Worm (Caenorhabditis elegans) whole organism, mixed stage, embryonic: ENCODE results near the gene Y57A10A.27.

Source experiments
- ceh-39 ChIP-seq: fragments of 150-350 bp; optimal IDR thresholded peaks from 2 replicates; lab custom pipeline; 2014; ENCODE audit warnings: missing biosample characterization, missing genetic modification characterization
- ces-1 ChIP-seq: fragments of 150-350 bp; optimal IDR thresholded peaks from 2 replicates; lab custom pipeline; 2014; ENCODE audit warnings: missing biosample characterization, missing genetic modification reagents, missing genetic modification characterization
- elt-1 ChIP-seq: sonication (generic microtip); optimal IDR thresholded peaks from 2 replicates; lab custom pipeline; 2017; ENCODE audit warnings: missing genetic modification characterization, mild to moderate bottlenecking, missing compliant biosample characterization, antibody characterized with exemption, moderate library complexity, borderline replicate concordance; ENCODE audit not compliant: insufficient read depth
- lin-13 ChIP-seq: fragments of 150-350 bp; optimal IDR thresholded peaks from 2 replicates; lab custom pipeline; 2014; ENCODE audit warnings: missing biosample characterization, missing genetic modification characterization
- mab-5 ChIP-seq: fragments of 150-350 bp; optimal IDR thresholded peaks from 2 replicates; lab custom pipeline; 2014; ENCODE audit warnings: missing biosample characterization, missing genetic modification characterization
- nhr-12 ChIP-seq: fragments of 150-350 bp; optimal IDR thresholded peaks from 2 replicates; lab custom pipeline; 2014; ENCODE audit warnings: missing biosample characterization, missing genetic modification characterization
- nhr-237 ChIP-seq: fragments of 150-350 bp; optimal IDR thresholded peaks from 2 replicates; lab custom pipeline; 2014; ENCODE audit warnings: missing biosample characterization, missing genetic modification characterization

DNA sequence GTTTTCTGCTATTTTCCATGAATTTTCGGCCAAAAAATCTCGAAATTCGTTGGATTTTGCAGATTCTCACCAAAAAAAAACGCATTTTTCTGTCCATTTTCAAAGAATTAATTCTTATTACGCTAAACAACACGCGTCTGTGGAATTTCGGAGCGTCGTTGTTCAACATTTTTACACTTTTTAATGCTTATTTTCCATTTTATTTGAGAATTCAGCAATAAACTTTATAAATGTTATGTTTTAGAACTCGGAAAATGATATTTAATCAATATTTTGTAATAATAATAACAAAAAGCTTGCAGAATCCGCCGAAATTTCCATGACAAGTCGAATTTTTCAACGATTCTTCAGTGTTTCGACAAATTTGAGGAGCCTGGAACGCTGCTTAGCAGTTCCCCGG is 5.5 kb upstream of the Y57A10A.27 start, which contains the start of gene ife-5:
- TF ChIP-seq nhr-237 (tag; lab: Kevin White, UChicago): no peak
- no peak for TF ChIP-seq nhr-12 (tag; lab: Kevin White, UChicago)
- TF ChIP-seq ces-1 (GFP tag; lab: Kevin White, UChicago): no peak
- TF ChIP-seq ceh-39 (tag; lab: Kevin White, UChicago): no peak
- TF ChIP-seq lin-13 (tag; lab: Kevin White, UChicago): no peak
- TF ChIP-seq elt-1 (tag; lab: Kevin White, UChicago): no peak
- TF ChIP-seq mab-5 (tag; lab: Kevin White, UChicago): no peak
